Fruit fly (Drosophila melanogaster): ENCODE results near the gene CG13893.

The CG13893 gene

DNA sequence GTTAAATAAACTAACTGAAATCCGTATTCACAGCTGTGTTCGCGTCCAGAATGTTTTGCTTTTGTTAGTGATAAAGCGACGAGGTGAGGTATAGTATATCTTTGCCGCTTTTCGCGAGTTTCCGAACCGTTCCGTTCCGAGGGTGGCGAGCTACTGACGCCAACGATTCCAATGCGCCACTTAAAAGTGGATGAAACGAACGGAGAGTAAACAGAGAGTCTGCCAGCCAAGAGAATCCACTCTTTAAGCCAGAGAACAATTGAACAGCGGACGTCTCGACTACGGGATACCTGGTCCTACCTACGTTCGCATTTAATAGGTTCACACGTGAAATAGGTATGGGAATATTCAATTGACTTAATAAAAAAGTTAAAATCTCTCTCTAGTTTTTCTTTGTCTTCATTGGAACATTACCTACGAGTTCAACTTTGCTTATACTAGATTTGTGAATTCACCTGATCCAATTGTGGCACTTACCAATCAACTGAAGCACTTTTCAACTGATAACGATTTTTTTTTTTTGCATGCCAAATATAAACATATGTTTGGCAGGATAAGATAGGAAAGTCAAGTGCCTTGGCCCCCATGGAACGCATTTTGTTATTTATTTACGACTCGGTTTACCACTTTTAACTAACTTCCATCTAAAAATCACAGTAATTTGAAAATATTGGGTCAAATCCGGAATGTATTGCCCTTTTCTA lies at the start of gene CG13893:
Gene CG13893 (minus strand): TSS at position 162 of the 704 bp plus-strand sequence.
- TF ChIP-seq Gug (GFP tag; IDR thresholded peaks at IDR 0.05) (0 out of 2 replicates have a peak, but pooled peaks have one; percentile 11), CG6163 (GFP tag; IDR thresholded peaks at IDR 0.05) (peak; percentile 69), vri (GFP tag; optimal IDR thresholded peaks at IDR 0.05) (peak; percentile 25), CG4318 (GFP tag; optimal IDR thresholded peaks at IDR 0.05) (no peak), eg (GFP tag; IDR thresholded peaks at IDR 0.05) (peak; percentile 39; the same call in 2 of the 3 replicates), net (GFP tag; optimal IDR thresholded peaks at IDR 0.05) (no peak), fd85E (GFP tag; optimal IDR thresholded peaks at IDR 0.05) (no peak), Ets96B (tag; optimal IDR thresholded peaks at IDR 0.05) (no peak), lz (GFP tag; optimal IDR thresholded peaks at IDR 0.05) (no peak), Sox102F (GFP tag; optimal IDR thresholded peaks at IDR 0.05) (no peak), CG6276 (GFP tag; optimal IDR thresholded peaks at IDR 0.05) (peak; percentile 36), Sox14 (GFP tag; optimal IDR thresholded peaks at IDR 0.05) (no peak), topi (GFP tag; optimal IDR thresholded peaks at IDR 0.05) (no peak), Smox (GFP tag; optimal IDR thresholded peaks at IDR 0.05) (no peak), acj6 (GFP tag; optimal IDR thresholded peaks at IDR 0.05) (no peak), CG34406 (GFP tag; optimal IDR thresholded peaks at IDR 0.05) (no peak), CG6854 (GFP tag; optimal IDR thresholded peaks at IDR 0.05) (peak; percentile 37), CG6792 (GFP tag; optimal IDR thresholded peaks at IDR 0.05) (no peak), Hr38 (GFP tag; optimal IDR thresholded peaks at IDR 0.05) (no peak), Blimp-1 (GFP tag; optimal IDR thresholded peaks at IDR 0.05) (no peak), CG32006 (GFP tag; optimal IDR thresholded peaks at IDR 0.05) (no peak), svp (GFP tag) (peak; percentile 79), CG8632 (GFP tag; optimal IDR thresholded peaks at IDR 0.05) (peak; percentile 1), Hr4 (GFP tag; optimal IDR thresholded peaks at IDR 0.05) (no peak), dac (GFP tag; optimal IDR thresholded peaks at IDR 0.05) (no peak), OdsH (GFP tag; optimal IDR thresholded peaks at IDR 0.05) (no peak), pdm3 (GFP tag; optimal IDR thresholded peaks at IDR 0.05) (no peak), CG11902 (GFP tag; optimal IDR thresholded peaks at IDR 0.05) (no peak), achi (GFP tag; optimal IDR thresholded peaks at IDR 0.05) (no peak), esn (GFP tag; optimal IDR thresholded peaks at IDR 0.05) (peak; percentile 5), Eip78C (GFP tag) (peak; percentile 85), CG7368 (GFP tag; optimal IDR thresholded peaks at IDR 0.05) (no peak), fkh (GFP tag; optimal IDR thresholded peaks at IDR 0.05) (peak; percentile 96), cyc (GFP tag; optimal IDR thresholded peaks at IDR 0.05) (no peak), CG3919 (GFP tag; optimal IDR thresholded peaks at IDR 0.05) (peak; percentile 48), CG16779 (tag; optimal IDR thresholded peaks at IDR 0.05) (peak; percentile 34), CG31627 (GFP tag; optimal IDR thresholded peaks at IDR 0.05) (no peak), CG3032 (tag; optimal IDR thresholded peaks at IDR 0.05) (no peak), CG10669 (GFP tag; optimal IDR thresholded peaks at IDR 0.05) (no peak), Eip75B (GFP tag; optimal IDR thresholded peaks at IDR 0.05) (no peak), CG9139 (GFP tag; optimal IDR thresholded peaks at IDR 0.05) (peak; percentile 35), Hr39 (GFP tag; optimal IDR thresholded peaks at IDR 0.05) (no peak), CG11294 (GFP tag; IDR thresholded peaks at IDR 0.05) (no peak), ss (GFP tag; optimal IDR thresholded peaks at IDR 0.05) (peak; percentile 54 to 74), salr (GFP tag; optimal IDR thresholded peaks at IDR 0.05) (no peak), Lpt (GFP tag; optimal IDR thresholded peaks at IDR 0.05) (no peak), CG6808 (GFP tag; optimal IDR thresholded peaks at IDR 0.05) (peak; percentile 16), Eip93F (GFP tag; optimal IDR thresholded peaks at IDR 0.05) (no peak), CG15336 (GFP tag; IDR thresholded peaks at IDR 0.05) (no peak; the same call in 1 of the 2 replicates), dsx (GFP tag; optimal IDR thresholded peaks at IDR 0.05; ENCODE audit: poor library complexity, severe bottlenecking) (peak; percentile 53), CG11762 (GFP tag; optimal IDR thresholded peaks at IDR 0.05; ENCODE audit: insufficient read depth) (no peak)

Data from whole organism, prepupa.